Worm (Caenorhabditis elegans): ENCODE results near the gene mtm-5.

Gene mtm-5

DNA sequence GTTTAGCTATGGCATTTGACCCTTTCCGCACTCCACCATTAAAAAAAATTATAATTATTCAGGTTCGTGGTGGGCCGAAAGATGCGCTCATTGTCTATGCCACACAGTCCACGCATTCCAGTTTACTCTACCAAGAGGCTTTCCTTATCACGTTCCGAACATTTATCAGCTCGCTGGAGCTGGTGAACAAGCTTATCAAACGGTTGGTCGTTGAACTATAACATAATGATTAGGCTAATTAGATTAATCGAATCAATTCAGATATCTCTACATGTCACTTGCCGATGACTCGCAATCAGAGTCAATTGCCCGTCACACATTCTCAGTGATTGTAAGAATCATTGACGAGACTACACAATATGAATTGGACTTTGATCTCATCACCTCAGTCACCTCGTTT lies 26.2 kb upstream of the mtm-5 start:
- TF ChIP-seq elt-1 (tag; optimal IDR thresholded peaks at IDR 0.05; ENCODE audit: borderline replicate concordance, insufficient read depth) (no peak), ceh-83 (GFP tag; optimal IDR thresholded peaks at IDR 0.05) (no peak), ceh-39 (tag; optimal IDR thresholded peaks at IDR 0.05) (no peak), zip-8 (tag; optimal IDR thresholded peaks at IDR 0.05) (no peak), lin-32 (GFP tag; optimal IDR thresholded peaks at IDR 0.05) (no peak), nhr-28 (tag; optimal IDR thresholded peaks at IDR 0.05) (no peak), snpc-4 (tag; optimal IDR thresholded peaks at IDR 0.05) (no peak), cnd-1 (tag; optimal IDR thresholded peaks at IDR 0.05) (no peak), lin-13 (tag; optimal IDR thresholded peaks at IDR 0.05) (no peak), nhr-76 (tag; optimal IDR thresholded peaks at IDR 0.05) (no peak), lsy-2 (tag; optimal IDR thresholded peaks at IDR 0.05) (no peak), mls-2 (tag; optimal IDR thresholded peaks at IDR 0.05) (no peak), ztf-11 (tag; optimal IDR thresholded peaks at IDR 0.05) (no peak), sem-2 (GFP tag; optimal IDR thresholded peaks at IDR 0.05) (no peak)

DNA sequence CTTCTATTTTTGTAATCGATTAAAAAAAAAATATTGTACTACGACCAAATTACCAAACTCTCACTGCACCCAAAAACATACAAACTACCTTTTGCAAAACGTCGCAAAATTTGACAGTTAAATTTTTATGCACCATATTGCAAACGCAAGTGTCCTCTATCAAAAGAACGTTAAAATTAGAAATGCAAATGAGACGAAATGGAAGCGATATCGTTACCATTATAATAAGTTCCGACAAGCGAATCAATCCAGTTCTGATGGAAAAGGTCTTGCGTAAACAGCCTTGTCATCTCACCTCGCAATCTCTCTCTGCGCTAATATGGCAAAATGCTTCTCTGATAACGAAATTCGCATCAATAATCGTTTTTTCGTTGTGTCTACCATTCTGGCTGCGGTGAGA lies 24.9 kb upstream of the mtm-5 start:
- TF ChIP-seq tbx-8 (GFP tag; optimal IDR thresholded peaks at IDR 0.05) (no peak), lin-32 (GFP tag; optimal IDR thresholded peaks at IDR 0.05) (no peak), bed-3 (GFP tag; optimal IDR thresholded peaks at IDR 0.05) (no peak), elt-1 (tag; optimal IDR thresholded peaks at IDR 0.05; ENCODE audit: borderline replicate concordance, insufficient read depth) (no peak), nhr-12 (tag; optimal IDR thresholded peaks at IDR 0.05) (no peak), pha-4 (tag; optimal IDR thresholded peaks at IDR 0.05) (no peak), ces-1 (GFP tag; optimal IDR thresholded peaks at IDR 0.05) (no peak), drap-1 (GFP tag; optimal IDR thresholded peaks at IDR 0.05) (no peak), unc-62 (GFP tag; optimal IDR thresholded peaks at IDR 0.05) (no peak), sptf-1 (tag; optimal IDR thresholded peaks at IDR 0.05) (no peak), flh-1 (GFP tag; optimal IDR thresholded peaks at IDR 0.05) (no peak), mep-1 (tag; optimal IDR thresholded peaks at IDR 0.05) (no peak), ham-2 (GFP tag; optimal IDR thresholded peaks at IDR 0.05) (no peak), ceh-83 (GFP tag; optimal IDR thresholded peaks at IDR 0.05) (no peak), sem-2 (GFP tag; optimal IDR thresholded peaks at IDR 0.05) (no peak)

DNA sequence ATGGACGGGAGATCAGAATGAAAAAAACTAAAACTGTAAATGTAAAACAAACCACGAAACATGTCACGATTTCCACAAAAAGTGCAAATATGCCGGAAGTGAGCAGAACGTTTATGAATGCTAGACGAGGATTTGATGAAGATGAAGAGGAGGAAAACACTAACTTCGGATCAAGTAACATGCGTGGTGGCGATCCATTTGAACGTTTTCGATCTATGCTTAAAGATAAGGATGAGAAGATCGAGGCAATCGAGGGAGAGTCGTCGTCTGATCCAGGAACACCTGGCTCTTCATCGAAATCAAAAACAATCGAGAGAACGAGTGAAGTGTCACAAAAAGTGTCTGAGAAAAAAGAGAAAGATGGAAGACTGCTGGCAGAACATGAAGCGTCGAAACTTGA lies 22.1 kb upstream of the mtm-5 start:
- TF ChIP-seq ces-1 (GFP tag; optimal IDR thresholded peaks at IDR 0.05) (no peak), nhr-28 (tag; optimal IDR thresholded peaks at IDR 0.05) (no peak), zip-8 (tag; optimal IDR thresholded peaks at IDR 0.05) (no peak), sem-2 (GFP tag; optimal IDR thresholded peaks at IDR 0.05) (no peak), flh-1 (GFP tag; optimal IDR thresholded peaks at IDR 0.05) (no peak), pha-4 (tag; optimal IDR thresholded peaks at IDR 0.05) (no peak), lin-32 (GFP tag; optimal IDR thresholded peaks at IDR 0.05) (no peak), ceh-83 (GFP tag; optimal IDR thresholded peaks at IDR 0.05) (no peak), bed-3 (GFP tag; optimal IDR thresholded peaks at IDR 0.05) (no peak), ceh-39 (tag; optimal IDR thresholded peaks at IDR 0.05) (no peak), ham-2 (GFP tag; optimal IDR thresholded peaks at IDR 0.05) (no peak), nhr-12 (tag; optimal IDR thresholded peaks at IDR 0.05) (no peak), elt-1 (tag; optimal IDR thresholded peaks at IDR 0.05; ENCODE audit: borderline replicate concordance, insufficient read depth) (no peak)

DNA sequence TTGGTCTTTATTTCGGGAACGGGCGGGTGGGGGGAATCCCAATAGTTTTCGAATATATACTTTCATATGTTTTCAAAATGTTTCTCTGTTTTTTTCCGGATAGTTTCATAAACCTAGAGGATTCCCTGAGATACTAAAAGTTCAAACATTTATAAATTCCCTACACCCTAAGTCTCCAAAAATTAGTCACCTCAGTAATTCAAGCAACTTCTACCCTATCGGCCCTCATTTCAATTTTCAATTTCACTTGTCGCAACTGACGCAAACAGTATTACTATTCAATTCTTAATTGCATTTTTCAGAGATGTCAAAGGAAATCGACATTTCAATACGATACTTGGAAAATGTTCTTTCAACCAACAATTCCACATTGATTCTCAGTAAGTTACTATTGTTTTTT lies 20.8 kb upstream of the mtm-5 start, which contains the start of gene Y34B4A.4:
TSS of gene Y34B4A.4 (plus strand) at position 301 of the 400 bp plus-strand sequence.
- TF ChIP-seq lin-32 (GFP tag; optimal IDR thresholded peaks at IDR 0.05) (no peak), lsy-2 (tag; optimal IDR thresholded peaks at IDR 0.05) (no peak), unc-39 (tag; optimal IDR thresholded peaks at IDR 0.05) (no peak), sem-2 (GFP tag; optimal IDR thresholded peaks at IDR 0.05) (no peak), nhr-237 (tag; optimal IDR thresholded peaks at IDR 0.05) (no peak), ceh-43 (GFP tag; optimal IDR thresholded peaks at IDR 0.05) (no peak), snpc-4 (tag; optimal IDR thresholded peaks at IDR 0.05) (no peak), elt-1 (tag; optimal IDR thresholded peaks at IDR 0.05; ENCODE audit: borderline replicate concordance, insufficient read depth) (no peak), ceh-39 (tag; optimal IDR thresholded peaks at IDR 0.05) (no peak), M03D4.4 (tag; optimal IDR thresholded peaks at IDR 0.05) (no peak), ztf-11 (tag; optimal IDR thresholded peaks at IDR 0.05) (no peak), mab-5 (tag; optimal IDR thresholded peaks at IDR 0.05) (no peak)

- TF ChIP-seq lin-32 (GFP tag; optimal IDR thresholded peaks at IDR 0.05) (no peak), snpc-4 (tag; optimal IDR thresholded peaks at IDR 0.05) (no peak), unc-120 (tag; optimal IDR thresholded peaks at IDR 0.05; ENCODE audit: poor library complexity, severe bottlenecking) (no peak), nhr-28 (tag; optimal IDR thresholded peaks at IDR 0.05) (no peak), mab-5 (tag; optimal IDR thresholded peaks at IDR 0.05) (no peak), nhr-76 (tag; optimal IDR thresholded peaks at IDR 0.05) (no peak), nhr-2 (tag; optimal IDR thresholded peaks at IDR 0.05) (no peak), zip-8 (tag; optimal IDR thresholded peaks at IDR 0.05) (no peak), cnd-1 (tag; optimal IDR thresholded peaks at IDR 0.05) (no peak), elt-1 (tag; optimal IDR thresholded peaks at IDR 0.05; ENCODE audit: borderline replicate concordance, insufficient read depth) (no peak)
Observed at ce11 chrX:5263585-5263984, 20.4 kb upstream of the mtm-5 start.

Data from whole organism, mixed stage, embryonic.